Worm (Caenorhabditis elegans) whole organism, young adult: ENCODE data around the gene ZK856.11.

Experiments
- B0019.2 ChIP-seq: fragments of 200-800 bp; sonication (Bioruptor generic); conservative IDR thresholded peaks from 2 replicates; pipeline ENCODE4 v1.3.6; 2022; ENCODE audit warnings: missing genetic modification reagents, missing genetic modification characterization, missing compliant biosample characterization
- D2030.7 ChIP-seq: fragments of 200-800 bp; sonication (Bioruptor generic); IDR thresholded peaks from 2 replicates; pipeline ENCODE4 v1.3.6; 2022; ENCODE audit warnings: missing genetic modification reagents, missing genetic modification characterization, missing compliant biosample characterization
- F10E7.11 ChIP-seq: sonication (generic microtip); optimal IDR thresholded peaks from 2 replicates; lab custom pipeline; 2017; ENCODE audit warnings: mild to moderate bottlenecking, missing genetic modification characterization, moderate library complexity, missing compliant biosample characterization
- F22D6.2 ChIP-seq: sonication (generic microtip); optimal IDR thresholded peaks from 2 replicates; lab custom pipeline; 2016; ENCODE audit warnings: mild to moderate bottlenecking, missing genetic modification characterization, missing compliant biosample characterization
- F23B12.7 ChIP-seq: sonication (generic microtip); optimal IDR thresholded peaks from 2 replicates; lab custom pipeline; 2017; ENCODE audit warnings: missing genetic modification characterization, mild to moderate bottlenecking, missing compliant biosample characterization, antibody characterized with exemption, moderate library complexity; ENCODE audit not compliant: insufficient read depth
- F33H1.4 ChIP-seq: fragments of 200-800 bp; sonication (Bioruptor generic); IDR thresholded peaks from 2 replicates; pipeline ENCODE4 v1.3.6; 2022; ENCODE audit warnings: missing genetic modification reagents, missing genetic modification characterization, missing compliant biosample characterization
- F49E8.2 ChIP-seq: sonication (generic microtip); optimal IDR thresholded peaks from 3 replicates; lab custom pipeline; 2017; ENCODE audit warnings: missing genetic modification characterization, mild to moderate bottlenecking, missing compliant biosample characterization, antibody characterized with exemption, moderate library complexity; ENCODE audit not compliant: insufficient read depth
- F57A8.1 ChIP-seq: fragments of 200-800 bp; sonication (Bioruptor generic); optimal IDR thresholded peaks from 2 replicates; lab custom pipeline; 2018; ENCODE audit warnings: mild to moderate bottlenecking, missing genetic modification characterization, moderate library complexity, missing compliant biosample characterization
- T07F8.4 ChIP-seq: sonication (generic microtip); optimal IDR thresholded peaks from 2 replicates; lab custom pipeline; 2016; ENCODE audit warnings: mild to moderate bottlenecking, missing genetic modification characterization, moderate library complexity, missing compliant biosample characterization
- Y53F4B.3 ChIP-seq: fragments of 200-800 bp; sonication (Bioruptor generic); IDR thresholded peaks from 2 replicates; pipeline ENCODE4 v1.3.6; 2022; ENCODE audit warnings: missing genetic modification reagents, missing genetic modification characterization, missing compliant biosample characterization
- Y56A3A.18 ChIP-seq: fragments of 200-800 bp; sonication (Bioruptor generic); IDR thresholded peaks from 2 replicates; pipeline ENCODE4 v1.3.6; 2022; ENCODE audit warnings: missing genetic modification reagents, missing genetic modification characterization, missing compliant biosample characterization
- Y79H2A.3 ChIP-seq: fragments of 200-800 bp; sonication (Bioruptor generic); conservative IDR thresholded peaks from 2 replicates; pipeline ENCODE4 v1.3.6; 2022; ENCODE audit warnings: missing genetic modification reagents, missing genetic modification characterization, missing compliant biosample characterization
- ama-1 ChIP-seq, 3 experiments: fragments of 150-350 bp in 1 of 3; sonication (generic microtip) in 2 of 3; optimal IDR thresholded peaks; 2 replicates each; lab custom pipeline; 2014 to 2018; ENCODE audit warnings: missing biosample characterization in 2 of 3, missing genetic modification characterization in 2 of 3, missing genetic modification reagents in 2 of 3
- aptf-2 ChIP-seq: fragments of 200-800 bp; sonication (Bioruptor generic); conservative IDR thresholded peaks from 2 replicates; pipeline ENCODE4 v1.3.6; 2022; ENCODE audit warnings: missing genetic modification reagents, missing genetic modification characterization, missing compliant biosample characterization
- bed-2 ChIP-seq: fragments of 200-800 bp; sonication (Bioruptor generic); IDR thresholded peaks from 2 replicates; pipeline ENCODE4 v1.3.6; 2022; ENCODE audit warnings: missing genetic modification reagents, missing genetic modification characterization, missing compliant biosample characterization
- ccch-3 ChIP-seq: fragments of 200-800 bp; sonication (Bioruptor generic); optimal IDR thresholded peaks from 2 replicates; lab custom pipeline; 2018; ENCODE audit warnings: mild to moderate bottlenecking, missing genetic modification characterization, missing compliant biosample characterization
- ceh-27 ChIP-seq: fragments of 200-800 bp; sonication (Bioruptor generic); optimal IDR thresholded peaks from 2 replicates; lab custom pipeline; 2018; ENCODE audit warnings: mild to moderate bottlenecking, missing genetic modification characterization, moderate library complexity, missing compliant biosample characterization
- die-1 ChIP-seq: sonication (generic microtip); optimal IDR thresholded peaks from 2 replicates; lab custom pipeline; 2016; ENCODE audit warnings: missing genotype, mild to moderate bottlenecking, missing genetic modification characterization, missing compliant biosample characterization
- efl-1 ChIP-seq: fragments of 150-350 bp; optimal IDR thresholded peaks from 2 replicates; lab custom pipeline; 2014; ENCODE audit warnings: missing biosample characterization, missing genetic modification reagents, missing genetic modification characterization
- egl-18 ChIP-seq: fragments of 200-800 bp; sonication (Bioruptor generic); IDR thresholded peaks from 2 replicates; pipeline ENCODE4 v1.3.6; 2022; ENCODE audit warnings: missing genetic modification reagents, missing genetic modification characterization, missing compliant biosample characterization
- egrh-3 ChIP-seq: fragments of 200-800 bp; sonication (Bioruptor generic); IDR thresholded peaks from 2 replicates; pipeline ENCODE4 v1.3.6; 2022; ENCODE audit warnings: missing genetic modification reagents, missing genetic modification characterization, missing compliant biosample characterization
- hmg-1.2 ChIP-seq: fragments of 200-800 bp; sonication (Bioruptor generic); IDR thresholded peaks from 2 replicates; pipeline ENCODE4 v1.3.6; 2022; ENCODE audit warnings: missing genetic modification reagents, missing genetic modification characterization, missing compliant biosample characterization
- hsf-1 ChIP-seq: fragments of 200-800 bp; sonication (Bioruptor generic); IDR thresholded peaks from 2 replicates; pipeline ENCODE4 v1.3.6; 2022; ENCODE audit warnings: missing genetic modification reagents, missing genetic modification characterization, missing compliant biosample characterization
- let-526 ChIP-seq: fragments of 200-800 bp; sonication (Bioruptor generic); IDR thresholded peaks from 2 replicates; pipeline ENCODE4 v1.3.6; 2022; ENCODE audit warnings: missing genetic modification reagents, missing genetic modification characterization, missing compliant biosample characterization
- lir-1 ChIP-seq: fragments of 200-800 bp; sonication (Bioruptor generic); conservative IDR thresholded peaks from 2 replicates; pipeline ENCODE4 v1.3.6; 2022; ENCODE audit warnings: missing genetic modification reagents, missing genetic modification characterization, missing compliant biosample characterization
- mcd-1 ChIP-seq: fragments of 200-800 bp; sonication (Bioruptor generic); IDR thresholded peaks from 2 replicates; pipeline ENCODE4 v1.3.6; 2022; ENCODE audit warnings: missing genetic modification reagents, missing genetic modification characterization, missing compliant biosample characterization
- mxl-1 ChIP-seq: sonication (generic microtip); optimal IDR thresholded peaks from 2 replicates; lab custom pipeline; 2016; ENCODE audit warnings: missing genetic modification characterization, missing compliant biosample characterization
- nfya-1 ChIP-seq: sonication (generic microtip); optimal IDR thresholded peaks from 2 replicates; lab custom pipeline; 2017; ENCODE audit warnings: antibody characterized with exemption, missing compliant biosample characterization, missing genetic modification characterization, borderline replicate concordance; ENCODE audit not compliant: insufficient read depth
- nhr-179 ChIP-seq: sonication (generic microtip); optimal IDR thresholded peaks from 2 replicates; lab custom pipeline; 2016; ENCODE audit warnings: mild to moderate bottlenecking, missing genetic modification characterization, missing compliant biosample characterization
- nhr-27 ChIP-seq: fragments of 200-800 bp; sonication (Bioruptor generic); optimal IDR thresholded peaks from 2 replicates; lab custom pipeline; 2018; ENCODE audit warnings: mild to moderate bottlenecking, missing genetic modification characterization, moderate library complexity, missing compliant biosample characterization
- nhr-80 ChIP-seq: sonication (generic microtip); optimal IDR thresholded peaks from 2 replicates; lab custom pipeline; 2016; ENCODE audit warnings: missing genetic modification characterization, missing compliant biosample characterization
- repo-1 ChIP-seq: sonication (generic microtip); optimal IDR thresholded peaks from 2 replicates; lab custom pipeline; 2017; ENCODE audit warnings: mild to moderate bottlenecking, missing genetic modification characterization, missing compliant biosample characterization
- sea-2 ChIP-seq: fragments of 200-800 bp; sonication (Bioruptor generic); IDR thresholded peaks from 2 replicates; pipeline ENCODE4 v1.3.6; 2022; ENCODE audit warnings: missing genetic modification characterization, missing compliant biosample characterization
- snpc-3.4 ChIP-seq: sonication (generic microtip); optimal IDR thresholded peaks from 2 replicates; lab custom pipeline; 2017; ENCODE audit warnings: missing genetic modification characterization, mild to moderate bottlenecking, missing compliant biosample characterization, antibody characterized with exemption, moderate library complexity, missing genotype, missing genetic modification reagents
- sptf-2 ChIP-seq: fragments of 200-800 bp; sonication (Bioruptor generic); optimal IDR thresholded peaks from 2 replicates; lab custom pipeline; 2018; ENCODE audit warnings: mild to moderate bottlenecking, missing genetic modification characterization, missing compliant biosample characterization
- tbp1 ChIP-seq: fragments of 200-800 bp; sonication (Bioruptor generic); optimal IDR thresholded peaks from 2 replicates; lab custom pipeline; 2018; ENCODE audit warnings: mild to moderate bottlenecking, missing genetic modification characterization, missing compliant biosample characterization
- tlf-1 ChIP-seq: fragments of 200-800 bp; sonication (Bioruptor generic); optimal IDR thresholded peaks from 2 replicates; lab custom pipeline; 2018; ENCODE audit warnings: mild to moderate bottlenecking, missing genetic modification characterization, missing compliant biosample characterization
- unc-130 ChIP-seq: sonication (generic microtip); optimal IDR thresholded peaks from 2 replicates; lab custom pipeline; 2016; ENCODE audit warnings: missing genetic modification reagents, missing genetic modification characterization, missing compliant biosample characterization
- zim-3 ChIP-seq: sonication (generic microtip); optimal IDR thresholded peaks from 2 replicates; lab custom pipeline; 2017; ENCODE audit warnings: mild to moderate bottlenecking, missing genetic modification characterization, moderate library complexity, missing compliant biosample characterization
- ztf-18 ChIP-seq: sonication (generic microtip); optimal IDR thresholded peaks from 2 replicates; lab custom pipeline; 2016; ENCODE audit warnings: missing genotype, mild to moderate bottlenecking, missing genetic modification characterization, missing compliant biosample characterization
- ztf-26 ChIP-seq: sonication (generic microtip); optimal IDR thresholded peaks from 2 replicates; lab custom pipeline; 2017; ENCODE audit warnings: missing genetic modification characterization, missing compliant biosample characterization
- ztf-6 ChIP-seq: fragments of 200-800 bp; sonication (Bioruptor generic); IDR thresholded peaks from 2 replicates; pipeline ENCODE4 v1.3.6; 2022; ENCODE audit warnings: missing genetic modification reagents, missing genetic modification characterization, missing compliant biosample characterization

Gene ZK856.11

ce11 chrV:10244018-10244720 is 39.4 kb upstream of the ZK856.11 start:
- TF ChIP-seq nhr-80 (tag; lab: Kevin White, UChicago) (peak; percentile 61), Y56A3A.18 (GFP tag; lab: Robert Waterston, UW) (no peak), sea-2 (GFP tag; lab: Robert Waterston, UW) (no peak)

ce11 chrV:10243105-10243504 is 38.4 kb upstream of the ZK856.11 start, which contains the start of gene C12D8.9:
Gene C12D8.9, minus strand, starts transcription at chrV:10243205.
- TF ChIP-seq ceh-27 (GFP tag; lab: Kevin White, UChicago) (no peak), F10E7.11 (tag; lab: Kevin White, UChicago) (no peak), ztf-6 (no peak), repo-1 (tag; lab: Kevin White, UChicago) (no peak), hmg-1.2 (GFP tag; lab: Robert Waterston, UW) (no peak), ama-1 (optimal IDR thresholded peaks at IDR 0.05; lab: Kevin White, UChicago) (no peak), ama-1 (GFP tag; optimal IDR thresholded peaks at IDR 0.05; lab: Kevin White, UChicago) (no peak), ccch-3 (GFP tag; lab: Kevin White, UChicago) (no peak), nfya-1 (no peak), egl-18 (GFP tag; lab: Robert Waterston, UW) (no peak), nhr-179 (tag; lab: Kevin White, UChicago) (no peak), aptf-2 (GFP tag; lab: Robert Waterston, UW) (no peak), F23B12.7 (tag; lab: Kevin White, UChicago) (no peak), mcd-1 (GFP tag; lab: Robert Waterston, UW) (no peak)

- no peak for TF ChIP-seq egrh-3
- no peak for TF ChIP-seq hsf-1
- no peak for TF ChIP-seq tbp1 (GFP tag; lab: Kevin White, UChicago)
- no peak for TF ChIP-seq Y53F4B.3 (GFP tag; lab: Robert Waterston, UW)
- TF ChIP-seq nhr-179 (tag; lab: Kevin White, UChicago): no peak
- no peak for TF ChIP-seq F23B12.7 (tag; lab: Kevin White, UChicago)
- TF ChIP-seq snpc-3.4 (tag; lab: Kevin White, UChicago): no peak
- no peak for TF ChIP-seq F33H1.4 (GFP tag; lab: Robert Waterston, UW)
- no peak for TF ChIP-seq Y79H2A.3 (GFP tag; lab: Robert Waterston, UW)
- no peak for TF ChIP-seq ztf-26 (tag; lab: Kevin White, UChicago)
- no peak for TF ChIP-seq D2030.7 (GFP tag; lab: Robert Waterston, UW)
- TF ChIP-seq sptf-2 (GFP tag; lab: Kevin White, UChicago): no peak
- TF ChIP-seq ztf-18 (tag; lab: Kevin White, UChicago): no peak
- no peak for TF ChIP-seq zim-3 (tag; lab: Kevin White, UChicago)
- TF ChIP-seq mxl-1: no peak
- TF ChIP-seq T07F8.4 (tag; lab: Kevin White, UChicago): no peak
Measured at ce11 chrV:10241121-10241803, 36.5 kb upstream of the ZK856.11 start, which contains the start of the genes C12D8.21 and col-148. Gene C12D8.21, minus strand, starts transcription at chrV:10241188. Gene col-148, plus strand, starts transcription at chrV:10241753.

- TF ChIP-seq die-1 (tag; lab: Kevin White, UChicago) (no peak), T07F8.4 (tag; lab: Kevin White, UChicago) (no peak), B0019.2 (GFP tag; lab: Robert Waterston, UW) (no peak), nhr-27 (tag; lab: Kevin White, UChicago) (no peak), F49E8.2 (no peak), bed-2 (GFP tag; lab: Robert Waterston, UW) (no peak), nfya-1 (no peak), tlf-1 (GFP tag; lab: Kevin White, UChicago) (no peak), lir-1 (no peak), F57A8.1 (no peak), unc-130 (GFP tag; lab: Kevin White, UChicago) (no peak), let-526 (GFP tag; lab: Robert Waterston, UW) (no peak), F22D6.2 (tag; lab: Kevin White, UChicago) (no peak), efl-1 (GFP tag; lab: Kevin White, UChicago) (no peak)
Measured at ce11 chrV:10239861-10240260, 35.1 kb upstream of the ZK856.11 start, which contains the start of gene fipr-8. Gene fipr-8, minus strand, starts transcription at chrV:10239961.
